Fruit fly (Drosophila melanogaster) whole organism, embryonic: ENCODE results near the gene Chd1.

ENCODE experiments used
- ATbp ChIP-seq: fragments of 200-800 bp; sonication (Bioruptor generic); optimal IDR thresholded peaks from 2 replicates; lab custom pipeline; 2017; ENCODE audit warnings: missing biosample characterization, mild to moderate bottlenecking, missing genetic modification characterization, missing genetic modification reagents
- Abd-B ChIP-seq: fragments of 200-800 bp; sonication (Bioruptor generic); optimal IDR thresholded peaks from 2 replicates; lab custom pipeline; 2018; ENCODE audit warnings: missing biosample characterization, mild to moderate bottlenecking, missing genetic modification characterization, moderate library complexity
- CG10274 ChIP-seq: fragments of 200-800 bp; sonication (Bioruptor generic); optimal IDR thresholded peaks from 3 replicates; lab custom pipeline; 2017; ENCODE audit warnings: missing biosample characterization, mild to moderate bottlenecking, missing genetic modification characterization
- CG10565 ChIP-seq: fragments of 200-800 bp; sonication (Bioruptor generic); optimal IDR thresholded peaks from 3 replicates; lab custom pipeline; 2016; ENCODE audit warnings: missing biosample characterization, mild to moderate bottlenecking, missing genetic modification characterization
- CG13424 ChIP-seq: fragments of 200-800 bp; sonication (Bioruptor generic); optimal IDR thresholded peaks from 2 replicates; lab custom pipeline; 2019; ENCODE audit warnings: missing biosample characterization, mild to moderate bottlenecking, missing genetic modification characterization, moderate library complexity
- CG14710 ChIP-seq: fragments of 200-800 bp; sonication (Bioruptor generic); optimal IDR thresholded peaks from 3 replicates; lab custom pipeline; 2019; ENCODE audit warnings: missing biosample characterization, mild to moderate bottlenecking, missing genetic modification characterization, moderate library complexity
- CG15514 ChIP-seq: fragments of 200-800 bp; sonication (Bioruptor generic); optimal IDR thresholded peaks from 3 replicates; lab custom pipeline; 2017; ENCODE audit warnings: missing biosample characterization, missing genetic modification characterization, mild to moderate bottlenecking, moderate library complexity, missing genetic modification reagents
- CG17612 ChIP-seq: fragments of 200-800 bp; sonication (Bioruptor generic); IDR thresholded peaks from 2 replicates; pipeline ENCODE4 v1.3.6; 2022; ENCODE audit warnings: missing biosample characterization, missing genetic modification characterization
- CG17802 ChIP-seq: fragments of 200-800 bp; sonication (Bioruptor generic); optimal IDR thresholded peaks from 2 replicates; lab custom pipeline; 2018; ENCODE audit warnings: missing biosample characterization, mild to moderate bottlenecking, missing genetic modification characterization, moderate library complexity
- CG2116 ChIP-seq: fragments of 200-800 bp; sonication (Bioruptor generic); optimal IDR thresholded peaks from 3 replicates; lab custom pipeline; 2018; ENCODE audit warnings: missing biosample characterization, mild to moderate bottlenecking, missing genetic modification characterization
- CG2129 ChIP-seq: fragments of 200-800 bp; sonication (Bioruptor generic); IDR thresholded peaks from 2 replicates; pipeline ENCODE4 v1.3.6; 2022; ENCODE audit warnings: missing biosample characterization, missing genetic modification characterization; ENCODE audit not compliant: partially characterized antibody
- CG2199 ChIP-seq: fragments of 200-800 bp; sonication (Bioruptor generic); IDR thresholded peaks from 3 replicates; pipeline ENCODE4 v1.3.6; 2022; ENCODE audit warnings: missing biosample characterization, missing genetic modification characterization
- CG4730 ChIP-seq: fragments of 200-800 bp; sonication (Bioruptor generic); IDR thresholded peaks from 2 replicates; pipeline ENCODE4 v1.3.6; 2022; ENCODE audit warnings: missing biosample characterization, missing genetic modification characterization
- CG7271 ChIP-seq: fragments of 200-800 bp; sonication (Bioruptor generic); optimal IDR thresholded peaks from 2 replicates; lab custom pipeline; 2018; ENCODE audit warnings: missing biosample characterization, mild to moderate bottlenecking, missing genetic modification characterization, moderate library complexity
- CG7372 ChIP-seq: fragments of 200-800 bp; sonication (Bioruptor generic); IDR thresholded peaks from 2 replicates; pipeline ENCODE4 v1.3.6; 2022; ENCODE audit warnings: missing biosample characterization, missing genetic modification characterization
- CG7556 ChIP-seq: fragments of 200-800 bp; sonication (Bioruptor generic); optimal IDR thresholded peaks from 2 replicates; lab custom pipeline; 2017; ENCODE audit warnings: missing biosample characterization, mild to moderate bottlenecking, missing genetic modification characterization
- CG7786 ChIP-seq: fragments of 200-800 bp; sonication (Bioruptor generic); optimal IDR thresholded peaks from 2 replicates; lab custom pipeline; 2016; ENCODE audit warnings: missing biosample characterization, missing genetic modification characterization
- CG8359 ChIP-seq: fragments of 200-800 bp; sonication (Bioruptor generic); optimal IDR thresholded peaks from 2 replicates; lab custom pipeline; 2017; ENCODE audit warnings: missing biosample characterization, mild to moderate bottlenecking, missing genetic modification characterization, borderline replicate concordance
- CG8944 ChIP-seq: fragments of 200-800 bp; sonication (Bioruptor generic); optimal IDR thresholded peaks from 3 replicates; lab custom pipeline; 2016; ENCODE audit warnings: missing biosample characterization, missing genetic modification characterization
- D ChIP-seq, 2 experiments: fragments of 200-800 bp in 1 of 2; fragments of >200 bp in 1 of 2; sonication (Bioruptor generic) in 1 of 2; optimal IDR thresholded peaks; 2 replicates in 1 of 2; 3 replicates in 1 of 2; lab custom pipeline; 2017; ENCODE audit warnings: mild to moderate bottlenecking in 1 of 2, missing biosample characterization in 1 of 2, missing genetic modification characterization in 1 of 2, missing genetic modification reagents in 1 of 2
- D19A ChIP-seq: fragments of 200-800 bp; optimal IDR thresholded peaks from 3 replicates; lab custom pipeline; 2019; ENCODE audit warnings: missing biosample characterization, mild to moderate bottlenecking, missing genetic modification characterization, moderate library complexity
- Dad ChIP-seq: fragments of 200-800 bp; sonication (Bioruptor generic); optimal IDR thresholded peaks from 3 replicates; lab custom pipeline; 2016; ENCODE audit warnings: missing biosample characterization, missing genetic modification characterization
- Dll ChIP-seq: fragments of 200-800 bp; sonication (Bioruptor generic); IDR thresholded peaks from 4 replicates; pipeline ENCODE4 v1.3.6; 2022; ENCODE audit warnings: missing biosample characterization, missing genetic modification characterization; ENCODE audit not compliant: partially characterized antibody
- Doc3 ChIP-seq: fragments of 200-800 bp; sonication (Bioruptor generic); IDR thresholded peaks from 3 replicates; pipeline ENCODE4 v1.3.6; 2022; ENCODE audit warnings: missing biosample characterization, missing genetic modification characterization; ENCODE audit not compliant: partially characterized antibody
- E2f1 ChIP-seq: fragments of 200-800 bp; sonication (Bioruptor generic); IDR thresholded peaks from 2 replicates; pipeline ENCODE4 v1.3.6; 2022; ENCODE audit warnings: missing biosample characterization, missing genetic modification characterization
- Hmr ChIP-seq: fragments of 200-800 bp; sonication (Bioruptor generic); optimal IDR thresholded peaks from 3 replicates; lab custom pipeline; 2017; ENCODE audit warnings: mild to moderate bottlenecking, missing biosample characterization, missing genetic modification reagents, missing genetic modification characterization
- Myb ChIP-seq: fragments of 200-800 bp; sonication (Bioruptor generic); optimal IDR thresholded peaks from 2 replicates; lab custom pipeline; 2016; ENCODE audit warnings: missing biosample characterization, missing genetic modification characterization
- Opbp ChIP-seq: fragments of 200-800 bp; sonication (Bioruptor generic); IDR thresholded peaks from 3 replicates; pipeline ENCODE4 v1.3.6; 2022; ENCODE audit warnings: missing biosample characterization, missing genetic modification characterization; ENCODE audit not compliant: partially characterized antibody
- Ravus ChIP-seq: fragments of 200-800 bp; sonication (Bioruptor generic); IDR thresholded peaks from 2 replicates; pipeline ENCODE4 v1.3.6; 2022; ENCODE audit warnings: missing biosample characterization, missing genetic modification characterization
- Sox100B ChIP-seq: fragments of 200-800 bp; sonication (Bioruptor generic); optimal IDR thresholded peaks from 3 replicates; lab custom pipeline; 2018; ENCODE audit warnings: missing biosample characterization, mild to moderate bottlenecking, missing genetic modification characterization
- bab2 ChIP-seq: fragments of 200-800 bp; sonication (Bioruptor generic); optimal IDR thresholded peaks from 2 replicates; lab custom pipeline; 2016; ENCODE audit warnings: missing biosample characterization, missing genetic modification characterization
- cg ChIP-seq: fragments of 200-800 bp; sonication (Bioruptor generic); optimal IDR thresholded peaks from 3 replicates; lab custom pipeline; 2019; ENCODE audit warnings: missing biosample characterization, mild to moderate bottlenecking, missing genetic modification characterization, moderate library complexity
- corto ChIP-seq: fragments of 200-800 bp; sonication (Bioruptor generic); optimal IDR thresholded peaks from 2 replicates; lab custom pipeline; 2016; ENCODE audit warnings: missing biosample characterization, mild to moderate bottlenecking, missing genetic modification characterization, moderate library complexity
- dmrt11E ChIP-seq: fragments of 200-800 bp; sonication (Bioruptor generic); optimal IDR thresholded peaks from 3 replicates; lab custom pipeline; 2018; ENCODE audit warnings: missing biosample characterization, mild to moderate bottlenecking, missing genetic modification characterization, moderate library complexity
- emc ChIP-seq: fragments of 200-800 bp; sonication (Bioruptor generic); optimal IDR thresholded peaks from 2 replicates; lab custom pipeline; 2016; ENCODE audit warnings: missing biosample characterization, missing genetic modification characterization
- eve ChIP-seq, 2 experiments: fragments of >200 bp; optimal IDR thresholded peaks; 2 replicates each; lab custom pipeline; 2017; ENCODE audit warnings: missing biosample characterization in 2 of 2, missing genetic modification characterization in 2 of 2
- ewg ChIP-seq: fragments of 200-800 bp; sonication (Bioruptor generic); optimal IDR thresholded peaks from 3 replicates; lab custom pipeline; 2017; ENCODE audit warnings: mild to moderate bottlenecking, missing biosample characterization, missing genetic modification reagents, missing genetic modification characterization
- exex ChIP-seq: fragments of 200-800 bp; sonication (Bioruptor generic); optimal IDR thresholded peaks from 4 replicates; lab custom pipeline; 2018; ENCODE audit warnings: missing biosample characterization, mild to moderate bottlenecking, missing genetic modification characterization, moderate library complexity
- eyg ChIP-seq: fragments of 200-800 bp; sonication (Bioruptor generic); optimal IDR thresholded peaks from 3 replicates; lab custom pipeline; 2016; ENCODE audit warnings: missing biosample characterization, missing genetic modification characterization
- ftz-f1 ChIP-seq: fragments of 200-800 bp; sonication (Bioruptor generic); optimal IDR thresholded peaks from 2 replicates; lab custom pipeline; 2016; ENCODE audit warnings: missing biosample characterization, missing genetic modification characterization
- grau ChIP-seq: fragments of 200-800 bp; optimal IDR thresholded peaks from 3 replicates; lab custom pipeline; 2019; ENCODE audit warnings: missing biosample characterization, mild to moderate bottlenecking, missing genetic modification characterization, moderate library complexity
- her ChIP-seq: fragments of 200-800 bp; sonication (Bioruptor generic); optimal IDR thresholded peaks from 2 replicates; lab custom pipeline; 2016; ENCODE audit warnings: missing biosample characterization, missing genetic modification characterization
- maf-S ChIP-seq: fragments of 200-800 bp; sonication (Bioruptor generic); optimal IDR thresholded peaks from 2 replicates; lab custom pipeline; 2016; ENCODE audit warnings: missing biosample characterization, missing genetic modification characterization
- mirr ChIP-seq: fragments of 200-800 bp; sonication (Bioruptor generic); optimal IDR thresholded peaks from 3 replicates; lab custom pipeline; 2018; ENCODE audit warnings: missing biosample characterization, mild to moderate bottlenecking, missing genetic modification characterization
- onecut ChIP-seq: fragments of 200-800 bp; sonication (Bioruptor generic); IDR thresholded peaks from 2 replicates; pipeline ENCODE4 v1.3.6; 2022; ENCODE audit warnings: missing biosample characterization, missing genetic modification characterization
- p53 ChIP-seq: fragments of 200-800 bp; sonication (Bioruptor generic); optimal IDR thresholded peaks from 2 replicates; lab custom pipeline; 2016; ENCODE audit warnings: missing biosample characterization, missing genetic modification characterization
- phol ChIP-seq: fragments of 200-800 bp; sonication (Bioruptor generic); optimal IDR thresholded peaks from 3 replicates; lab custom pipeline; 2018; ENCODE audit warnings: missing biosample characterization, mild to moderate bottlenecking, missing genetic modification characterization, moderate library complexity
- slou ChIP-seq: fragments of 200-800 bp; sonication (Bioruptor generic); optimal IDR thresholded peaks from 3 replicates; lab custom pipeline; 2016; ENCODE audit warnings: missing biosample characterization, missing genetic modification characterization
- trem ChIP-seq: fragments of 200-800 bp; optimal IDR thresholded peaks from 3 replicates; lab custom pipeline; 2019; ENCODE audit warnings: missing biosample characterization, mild to moderate bottlenecking, missing genetic modification characterization, moderate library complexity
- zen2 ChIP-seq: fragments of 200-800 bp; sonication (Bioruptor generic); IDR thresholded peaks from 3 replicates; pipeline ENCODE4 v1.3.6; 2022; ENCODE audit warnings: missing biosample characterization, missing genetic modification characterization; ENCODE audit not compliant: partially characterized antibody

The Chd1 gene

DNA sequence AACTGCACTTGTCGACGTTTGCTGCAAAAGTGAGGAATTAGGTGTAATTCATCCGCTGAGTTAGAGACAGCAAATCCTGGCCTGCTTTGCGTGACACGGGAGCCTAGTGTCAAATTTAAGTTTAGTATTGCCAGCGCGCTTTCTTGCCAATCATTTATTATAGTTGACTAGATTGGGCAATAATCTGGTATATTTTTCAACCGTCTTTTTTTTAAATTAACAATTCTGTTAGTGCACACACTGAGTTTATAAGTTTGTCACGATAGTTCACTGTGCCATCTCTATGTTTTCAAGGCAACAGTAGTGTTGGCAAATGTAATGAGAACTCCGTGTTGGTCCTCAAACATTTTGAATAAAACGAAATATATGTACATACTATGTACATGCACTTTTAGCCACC is 10.7 kb downstream of the Chd1 start, which contains the start of the genes CG9641 and CG3165 (continued):
- TF ChIP-seq ATbp = no peak
- TF ChIP-seq maf-S (GFP tag; lab: Kevin White, UChicago) = peak; percentile 88
- no peak for TF ChIP-seq eve (GFP tag; optimal IDR thresholded peaks at IDR 0.05; lab: Kevin White, UChicago)
- peak; percentile 51 for TF ChIP-seq CG8359 (GFP tag; lab: Kevin White, UChicago)
- peak; percentile 17 for TF ChIP-seq CG10274 (GFP tag; lab: Kevin White, UChicago)
- peak; percentile 97 for TF ChIP-seq zen2 (GFP tag; lab: Robert Waterston, UW)
- peak; percentile 61 for TF ChIP-seq ewg (GFP tag; lab: Kevin White, UChicago)
- TF ChIP-seq CG8944 (GFP tag; lab: Kevin White, UChicago) = peak; percentile 91
- peak; percentile 91 for TF ChIP-seq CG2129
- peak; percentile 85 for TF ChIP-seq grau (tag; lab: Kevin White, UChicago)
- TF ChIP-seq CG13424 (tag; lab: Kevin White, UChicago) = peak; percentile 86
- TF ChIP-seq onecut (GFP tag; lab: Robert Waterston, UW) = peak; percentile 75
- TF ChIP-seq exex = no peak
- no peak for TF ChIP-seq Hmr (GFP tag; lab: Kevin White, UChicago)
- TF ChIP-seq CG7372 = peak; percentile 67
- TF ChIP-seq Dll (GFP tag; lab: Robert Waterston, UW) = peak; percentile 99
- peak; percentile 84 for TF ChIP-seq trem (tag; lab: Kevin White, UChicago)
- TF ChIP-seq CG17612 (GFP tag; lab: Robert Waterston, UW) = peak; percentile 69; the same call in 1 of the 2 replicates
- no peak for TF ChIP-seq D (optimal IDR thresholded peaks at IDR 0.05; lab: Kevin White, UChicago)
- peak; percentile 72 for TF ChIP-seq D (GFP tag; optimal IDR thresholded peaks at IDR 0.05; lab: Kevin White, UChicago)
- peak; percentile 70 for TF ChIP-seq slou (GFP tag; lab: Kevin White, UChicago)
- peak; percentile 80 for TF ChIP-seq her (GFP tag; lab: Kevin White, UChicago)
- TF ChIP-seq Opbp = peak; percentile 90
- TF ChIP-seq CG17802 (tag; lab: Kevin White, UChicago) = peak; percentile 40
- TF ChIP-seq Sox100B = no peak
- peak; percentile 99 for TF ChIP-seq ftz-f1 (GFP tag; lab: Kevin White, UChicago)
- TF ChIP-seq eyg = peak; percentile 81
- TF ChIP-seq bab2 (GFP tag; lab: Kevin White, UChicago) = peak; percentile 90
- peak; percentile 89 for TF ChIP-seq CG7786
- TF ChIP-seq CG15514 (GFP tag; lab: Kevin White, UChicago) = peak; percentile 74
- TF ChIP-seq CG7556 (GFP tag; lab: Kevin White, UChicago) = peak; percentile 79
- TF ChIP-seq CG2116 = peak; percentile 72
- no peak for TF ChIP-seq D19A (tag; lab: Kevin White, UChicago)
- peak; percentile 66 for TF ChIP-seq Abd-B (GFP tag; lab: Kevin White, UChicago)
- TF ChIP-seq, all 482 proteins: peak for 370

DNA sequence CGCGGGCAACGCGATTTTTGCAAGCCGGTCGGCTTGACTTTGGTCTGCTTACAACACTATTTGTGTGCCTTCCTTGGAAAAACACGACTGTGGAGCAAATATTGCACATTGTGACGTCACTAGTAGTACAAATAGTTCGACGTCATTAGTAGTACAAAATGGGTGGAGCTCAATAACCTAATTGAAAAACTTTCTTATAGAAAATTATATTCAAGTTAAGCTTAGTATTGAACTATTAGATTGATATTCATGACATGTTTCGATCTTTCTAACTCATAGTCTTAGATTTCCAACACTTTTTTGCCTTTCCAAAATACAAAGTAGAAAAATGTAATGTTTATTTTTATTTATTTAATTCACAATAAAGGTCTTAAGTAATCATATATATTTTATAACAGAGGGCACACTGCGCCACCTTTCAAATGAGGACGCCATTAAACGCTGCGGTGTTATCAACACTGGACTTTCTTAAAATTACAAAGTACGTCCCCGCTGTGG is 15.0 kb downstream of the Chd1 start, which contains the start of the genes Rrp1 and gammaTub23C:
Rrp1 (minus strand) TSS at position 70 of the 498 bp plus-strand sequence.
gammaTub23C (plus strand) TSS at position 453 of the 498 bp plus-strand sequence.
- TF ChIP-seq emc (GFP tag; lab: Kevin White, UChicago) (peak; percentile 45), CG7271 (tag; lab: Kevin White, UChicago) (peak; percentile 35), dmrt11E (peak; percentile 90), CG10565 (GFP tag; lab: Kevin White, UChicago) (peak; percentile 63), E2f1 (GFP tag; lab: Robert Waterston, UW) (peak; percentile 79), p53 (GFP tag; lab: Kevin White, UChicago) (no peak), CG2199 (no peak), mirr (GFP tag; lab: Kevin White, UChicago) (peak; percentile 51), CG4730 (GFP tag; lab: Robert Waterston, UW) (peak; percentile 73), corto (GFP tag; lab: Kevin White, UChicago) (peak; percentile 47), CG14710 (peak; percentile 96), phol (tag; lab: Kevin White, UChicago) (peak; percentile 96), Doc3 (GFP tag; lab: Robert Waterston, UW) (no peak), Ravus (GFP tag; lab: Robert Waterston, UW) (peak; percentile 34), cg (GFP tag; lab: Kevin White, UChicago) (no peak), Dad (GFP tag; lab: Kevin White, UChicago) (peak; percentile 72), Myb (GFP tag; lab: Kevin White, UChicago) (peak; percentile 56)
